Worm (Caenorhabditis elegans): ENCODE results near the gene col-110.
A peak's percentile ranks its signal among the peaks of the same experiment; 100 is the strongest.

col-110 gene

ce11 chrIV:4565882-4566281 is 43.6 kb downstream of the col-110 start:
- TF ChIP-seq nhr-11 (tag; optimal IDR thresholded peaks at IDR 0.05) (no peak), fkh-2 (tag; optimal IDR thresholded peaks at IDR 0.05) (no peak), skn-1 (tag; optimal IDR thresholded peaks at IDR 0.05) (no peak), sea-2 (GFP tag; optimal IDR thresholded peaks at IDR 0.05) (no peak), nfya-1 (tag; optimal IDR thresholded peaks at IDR 0.05; ENCODE audit: insufficient read depth) (no peak), elt-3 (tag; optimal IDR thresholded peaks at IDR 0.05) (no peak), R02D3.7 (tag; optimal IDR thresholded peaks at IDR 0.05) (no peak), nhr-28 (tag; optimal IDR thresholded peaks at IDR 0.05) (no peak), nhr-237 (tag; optimal IDR thresholded peaks at IDR 0.05) (no peak), eor-1 (tag; optimal IDR thresholded peaks at IDR 0.05) (no peak), tbx-2 (tag; optimal IDR thresholded peaks at IDR 0.05) (no peak)

- TF ChIP-seq nhr-237 (tag; optimal IDR thresholded peaks at IDR 0.05) = no peak
- TF ChIP-seq sea-2 (GFP tag; optimal IDR thresholded peaks at IDR 0.05) = no peak
- no peak for TF ChIP-seq jun-1 (tag; optimal IDR thresholded peaks at IDR 0.05)
- no peak for TF ChIP-seq ceh-16 (tag; optimal IDR thresholded peaks at IDR 0.05)
- no peak for TF ChIP-seq elt-2 (tag; optimal IDR thresholded peaks at IDR 0.05)
- TF ChIP-seq ZK546.5 (tag; optimal IDR thresholded peaks at IDR 0.05) = no peak
- no peak for TF ChIP-seq fkh-10 (GFP tag; optimal IDR thresholded peaks at IDR 0.05)
- TF ChIP-seq nhr-43 (tag; optimal IDR thresholded peaks at IDR 0.05; ENCODE audit: poor library complexity, severe bottlenecking) = no peak
- TF ChIP-seq lsy-12 (tag; optimal IDR thresholded peaks at IDR 0.05) = no peak
- TF ChIP-seq ceh-28 (tag; optimal IDR thresholded peaks at IDR 0.05) = no peak
- no peak for TF ChIP-seq tbx-2 (tag; optimal IDR thresholded peaks at IDR 0.05)
- no peak for TF ChIP-seq daf-12 (tag; optimal IDR thresholded peaks at IDR 0.05)
- no peak for TF ChIP-seq nhr-77 (tag; optimal IDR thresholded peaks at IDR 0.05)
- no peak for TF ChIP-seq unc-39 (tag; optimal IDR thresholded peaks at IDR 0.05)
Observed at ce11 chrIV:4564541-4564940, 44.9 kb downstream of the col-110 start.

- TF ChIP-seq elt-2 (tag; optimal IDR thresholded peaks at IDR 0.05) (peak; percentile 34), elt-3 (tag; optimal IDR thresholded peaks at IDR 0.05) (no peak)
Observed at ce11 chrIV:4562599-4563116, 46.8 kb downstream of the col-110 start, which contains the start of gene igeg-1. Gene igeg-1, plus strand, starts transcription at chrIV:4562649.

ce11 chrIV:4559160-4559559 is 50.3 kb downstream of the col-110 start:
- no peak for TF ChIP-seq hmg-11 (tag; optimal IDR thresholded peaks at IDR 0.05)
- TF ChIP-seq nhr-76 (tag; optimal IDR thresholded peaks at IDR 0.05) = no peak
- no peak for TF ChIP-seq nhr-23 (tag; optimal IDR thresholded peaks at IDR 0.05)
- no peak for TF ChIP-seq snpc-4 (tag; optimal IDR thresholded peaks at IDR 0.05)
- peak; percentile 35 for TF ChIP-seq elt-2 (tag; optimal IDR thresholded peaks at IDR 0.05)
- TF ChIP-seq nhr-25 (tag; optimal IDR thresholded peaks at IDR 0.05) = no peak
- no peak for TF ChIP-seq egl-27 (tag; optimal IDR thresholded peaks at IDR 0.05)
- TF ChIP-seq pha-4 (tag; optimal IDR thresholded peaks at IDR 0.05) = peak; percentile 18
- no peak for TF ChIP-seq fos-1 (tag; optimal IDR thresholded peaks at IDR 0.05)
- TF ChIP-seq nfya-1 (tag; optimal IDR thresholded peaks at IDR 0.05; ENCODE audit: insufficient read depth) = no peak
- peak; percentile 34 for TF ChIP-seq pqm-1 (tag; optimal IDR thresholded peaks at IDR 0.05)
- no peak for TF ChIP-seq ama-1 (optimal IDR thresholded peaks at IDR 0.05)
